Worm (Caenorhabditis elegans): ENCODE measurements around the gene idpp-4.

Gene idpp-4

ce11 chrII:10317007-10317406, 4.3 kb upstream of the idpp-4 start, which contains the start of gene M02G9.4:
Gene M02G9.4, plus strand, starts transcription at chrII:10317307.
- TF ChIP-seq hmbx-1 (tag; optimal IDR thresholded peaks at IDR 0.05) (no peak), pes-1 (GFP tag; IDR thresholded peaks at IDR 0.05) (no peak), F13C5.2 (tag; optimal IDR thresholded peaks at IDR 0.05) (no peak), tra-4 (tag; optimal IDR thresholded peaks at IDR 0.05) (no peak), hnd-1 (tag; optimal IDR thresholded peaks at IDR 0.05) (no peak), ceh-13 (GFP tag; optimal IDR thresholded peaks at IDR 0.05) (no peak), ets-7 (tag; optimal IDR thresholded peaks at IDR 0.05) (no peak), aly-1 (tag; optimal IDR thresholded peaks at IDR 0.05) (no peak), tbx-37 (GFP tag; conservative IDR thresholded peaks at IDR 0.05) (no peak), hmg-4 (GFP tag; optimal IDR thresholded peaks at IDR 0.05) (no peak), tbx-11 (GFP tag; IDR thresholded peaks at IDR 0.05) (no peak), ceh-36 (tag; optimal IDR thresholded peaks at IDR 0.05) (no peak), ama-1 (optimal IDR thresholded peaks at IDR 0.05) (no peak), B0310.2 (tag; optimal IDR thresholded peaks at IDR 0.05) (no peak), sea-1 (GFP tag; conservative IDR thresholded peaks at IDR 0.05) (no peak), flt-1 (GFP tag; IDR thresholded peaks at IDR 0.05) (no peak), scrt-1 (GFP tag; IDR thresholded peaks at IDR 0.05) (no peak)

DNA sequence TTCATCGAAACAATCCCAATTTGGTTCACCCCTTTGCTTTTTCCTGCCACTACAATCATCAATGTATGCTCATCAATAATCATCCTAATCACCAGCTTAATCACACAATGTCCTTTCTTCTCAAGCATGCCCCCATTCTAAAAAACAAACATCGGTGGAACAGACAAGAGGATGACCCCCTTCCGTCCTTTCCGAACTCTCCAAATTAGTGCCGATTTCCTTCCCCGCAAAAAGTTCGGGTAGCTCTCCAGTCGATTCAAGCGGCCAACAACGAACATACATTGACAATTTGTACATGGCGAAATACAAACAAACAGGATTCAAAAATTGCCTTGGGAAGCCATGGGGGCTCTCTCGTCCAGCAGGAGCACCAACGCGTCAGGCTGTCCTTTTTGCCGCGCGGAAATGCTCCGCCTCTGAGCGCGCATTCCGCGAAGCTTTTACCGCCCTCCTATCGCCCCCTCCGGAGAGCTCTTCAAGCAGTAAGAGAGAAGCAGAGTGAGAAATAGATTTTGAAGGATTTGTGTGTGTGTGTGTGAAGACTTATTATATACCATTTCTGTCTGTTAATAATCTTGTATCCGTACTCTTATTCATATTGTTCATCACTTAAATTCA, 4.5 kb downstream of the idpp-4 start, which contains the start of gene appg-1:
Gene appg-1, plus strand, starts transcription at position 427 of the 618 bp plus-strand sequence.
- TF ChIP-seq tbx-37 (GFP tag; conservative IDR thresholded peaks at IDR 0.05) = no peak
- no peak for TF ChIP-seq ama-1 (optimal IDR thresholded peaks at IDR 0.05)
- no peak for TF ChIP-seq ceh-36 (tag; optimal IDR thresholded peaks at IDR 0.05)
- TF ChIP-seq flt-1 (GFP tag; IDR thresholded peaks at IDR 0.05) = no peak
- no peak for TF ChIP-seq hmg-4 (GFP tag; optimal IDR thresholded peaks at IDR 0.05)
- TF ChIP-seq scrt-1 (GFP tag; IDR thresholded peaks at IDR 0.05) = no peak
- TF ChIP-seq F13C5.2 (tag; optimal IDR thresholded peaks at IDR 0.05) = no peak
- no peak for TF ChIP-seq ets-7 (tag; optimal IDR thresholded peaks at IDR 0.05)
- no peak for TF ChIP-seq hmbx-1 (tag; optimal IDR thresholded peaks at IDR 0.05)
- TF ChIP-seq tbx-11 (GFP tag; IDR thresholded peaks at IDR 0.05) = no peak
- TF ChIP-seq B0310.2 (tag; optimal IDR thresholded peaks at IDR 0.05) = no peak
- TF ChIP-seq tra-4 (tag; optimal IDR thresholded peaks at IDR 0.05) = no peak
- no peak for TF ChIP-seq ceh-13 (GFP tag; optimal IDR thresholded peaks at IDR 0.05)
- no peak for TF ChIP-seq sea-1 (GFP tag; conservative IDR thresholded peaks at IDR 0.05)

DNA sequence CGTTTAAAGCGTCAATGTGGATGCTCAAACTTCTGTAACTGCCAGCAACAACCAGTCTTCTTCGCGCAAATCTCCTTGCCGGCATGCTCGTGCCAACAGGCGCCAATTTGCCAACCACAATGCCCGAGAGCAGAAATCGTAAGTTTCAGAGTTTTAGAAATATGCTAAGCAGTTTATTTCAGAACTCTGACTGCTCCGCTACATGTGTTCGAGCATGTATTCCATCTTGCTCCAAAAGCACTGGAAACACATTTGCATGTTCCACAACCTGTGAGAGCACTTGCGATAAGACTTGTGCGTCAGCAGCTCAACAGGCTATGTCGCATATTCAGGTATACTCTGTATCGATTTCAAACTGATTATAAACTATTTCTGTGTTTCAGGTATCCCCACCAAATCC, 8.5 kb downstream of the idpp-4 start:
- TF ChIP-seq hmg-4 (GFP tag; optimal IDR thresholded peaks at IDR 0.05) (no peak), pes-1 (GFP tag; IDR thresholded peaks at IDR 0.05) (no peak), scrt-1 (GFP tag; IDR thresholded peaks at IDR 0.05) (no peak), tra-4 (tag; optimal IDR thresholded peaks at IDR 0.05) (no peak), F13C5.2 (tag; optimal IDR thresholded peaks at IDR 0.05) (no peak), flt-1 (GFP tag; IDR thresholded peaks at IDR 0.05) (no peak), hmbx-1 (tag; optimal IDR thresholded peaks at IDR 0.05) (no peak), sea-1 (GFP tag; conservative IDR thresholded peaks at IDR 0.05) (no peak), ceh-36 (tag; optimal IDR thresholded peaks at IDR 0.05) (no peak), hnd-1 (tag; optimal IDR thresholded peaks at IDR 0.05) (no peak), ets-7 (tag; optimal IDR thresholded peaks at IDR 0.05) (no peak), tbx-11 (GFP tag; IDR thresholded peaks at IDR 0.05) (no peak), ama-1 (optimal IDR thresholded peaks at IDR 0.05) (no peak), aly-1 (tag; optimal IDR thresholded peaks at IDR 0.05) (no peak)

DNA sequence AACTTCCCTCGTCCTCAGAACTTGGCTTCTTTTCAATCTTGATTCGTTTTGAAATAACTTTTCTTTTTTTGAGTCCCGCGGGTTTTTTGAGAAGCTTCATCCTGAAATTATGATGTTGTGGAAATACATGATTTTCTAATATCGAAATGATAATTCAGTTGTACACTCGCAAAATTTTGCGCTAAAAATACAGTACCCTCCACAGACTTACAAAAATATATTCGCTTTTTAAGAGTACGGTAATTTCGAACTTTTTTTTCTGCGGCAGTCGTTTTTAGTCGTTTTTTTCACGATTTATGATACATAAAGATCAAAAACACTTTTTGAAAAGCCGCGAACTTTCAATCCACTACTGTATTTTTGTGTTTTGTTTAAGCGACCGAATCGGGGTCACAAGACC, 23.8 kb downstream of the idpp-4 start, which contains the start of gene pro-2:
Gene pro-2, minus strand, starts transcription at position 101 of the 400 bp plus-strand sequence.
- TF ChIP-seq pes-1 (GFP tag; IDR thresholded peaks at IDR 0.05) (no peak), tbx-37 (GFP tag; conservative IDR thresholded peaks at IDR 0.05) (no peak), scrt-1 (GFP tag; IDR thresholded peaks at IDR 0.05) (no peak), flt-1 (GFP tag; IDR thresholded peaks at IDR 0.05) (no peak), sea-1 (GFP tag; conservative IDR thresholded peaks at IDR 0.05) (no peak), ceh-13 (GFP tag; optimal IDR thresholded peaks at IDR 0.05) (no peak), B0310.2 (tag; optimal IDR thresholded peaks at IDR 0.05) (no peak), ama-1 (optimal IDR thresholded peaks at IDR 0.05) (no peak), ceh-36 (tag; optimal IDR thresholded peaks at IDR 0.05) (no peak), tra-4 (tag; optimal IDR thresholded peaks at IDR 0.05) (no peak), ets-7 (tag; optimal IDR thresholded peaks at IDR 0.05) (no peak), hmbx-1 (tag; optimal IDR thresholded peaks at IDR 0.05) (no peak), aly-1 (tag; optimal IDR thresholded peaks at IDR 0.05) (no peak), hmg-4 (GFP tag; optimal IDR thresholded peaks at IDR 0.05) (no peak), hnd-1 (tag; optimal IDR thresholded peaks at IDR 0.05) (no peak)

DNA sequence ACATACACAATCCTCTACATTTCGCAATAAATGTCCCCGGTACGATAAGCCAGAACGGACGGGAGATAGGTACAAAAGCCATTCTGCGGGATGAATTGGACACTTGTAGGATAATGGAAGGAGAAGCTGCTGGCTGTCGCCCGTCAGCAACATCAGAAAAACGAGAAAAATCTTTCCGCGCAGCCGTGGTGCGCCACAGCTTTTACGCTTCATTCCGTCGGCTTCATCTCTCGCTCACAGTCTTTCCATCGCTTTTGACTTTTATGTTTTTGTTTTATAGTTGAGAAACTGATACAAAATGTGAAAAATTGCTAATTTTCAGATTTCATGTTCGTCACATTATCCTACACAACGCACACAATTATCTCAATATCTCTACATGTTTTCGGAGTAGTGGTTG, 24.8 kb downstream of the idpp-4 start, which contains the start of gene C07E3.10:
Gene C07E3.10, plus strand, starts transcription at position 301 of the 400 bp plus-strand sequence.
- TF ChIP-seq aly-1 (tag; optimal IDR thresholded peaks at IDR 0.05) (no peak), F13C5.2 (tag; optimal IDR thresholded peaks at IDR 0.05) (no peak), ceh-36 (tag; optimal IDR thresholded peaks at IDR 0.05) (no peak), flt-1 (GFP tag; IDR thresholded peaks at IDR 0.05) (no peak), tra-4 (tag; optimal IDR thresholded peaks at IDR 0.05) (no peak), ama-1 (optimal IDR thresholded peaks at IDR 0.05) (no peak), pes-1 (GFP tag; IDR thresholded peaks at IDR 0.05) (no peak), hnd-1 (tag; optimal IDR thresholded peaks at IDR 0.05) (no peak), tbx-11 (GFP tag; IDR thresholded peaks at IDR 0.05) (no peak), hmg-4 (GFP tag; optimal IDR thresholded peaks at IDR 0.05) (no peak), tbx-37 (GFP tag; conservative IDR thresholded peaks at IDR 0.05) (no peak), ets-7 (tag; optimal IDR thresholded peaks at IDR 0.05) (no peak), B0310.2 (tag; optimal IDR thresholded peaks at IDR 0.05) (no peak), hmbx-1 (tag; optimal IDR thresholded peaks at IDR 0.05) (no peak), ceh-13 (GFP tag; optimal IDR thresholded peaks at IDR 0.05) (no peak), sea-1 (GFP tag; conservative IDR thresholded peaks at IDR 0.05) (no peak), scrt-1 (GFP tag; IDR thresholded peaks at IDR 0.05) (no peak)

- TF ChIP-seq sea-1 (GFP tag; conservative IDR thresholded peaks at IDR 0.05) = no peak
- TF ChIP-seq hnd-1 (tag; optimal IDR thresholded peaks at IDR 0.05) = no peak
- no peak for TF ChIP-seq ets-7 (tag; optimal IDR thresholded peaks at IDR 0.05)
- TF ChIP-seq tbx-37 (GFP tag; conservative IDR thresholded peaks at IDR 0.05) = no peak
- no peak for TF ChIP-seq ceh-36 (tag; optimal IDR thresholded peaks at IDR 0.05)
- no peak for TF ChIP-seq ceh-13 (GFP tag; optimal IDR thresholded peaks at IDR 0.05)
- TF ChIP-seq hmbx-1 (tag; optimal IDR thresholded peaks at IDR 0.05) = no peak
- TF ChIP-seq scrt-1 (GFP tag; IDR thresholded peaks at IDR 0.05) = no peak
- TF ChIP-seq hmg-4 (GFP tag; optimal IDR thresholded peaks at IDR 0.05) = no peak
- no peak for TF ChIP-seq pes-1 (GFP tag; IDR thresholded peaks at IDR 0.05)
- TF ChIP-seq ama-1 (optimal IDR thresholded peaks at IDR 0.05) = no peak
- no peak for TF ChIP-seq B0310.2 (tag; optimal IDR thresholded peaks at IDR 0.05)
- TF ChIP-seq F13C5.2 (tag; optimal IDR thresholded peaks at IDR 0.05) = no peak
These were observed 28.7 kb downstream of the idpp-4 start, which contains the start of gene stip-1 for ce11 chrII:10349915-10350314. Gene stip-1, minus strand, starts transcription at chrII:10350012.
